Fruit fly (Drosophila melanogaster): ENCODE results near the gene CG11755.

Gene CG11755

dm6 chr3R:8715851-8716550, 39.3 kb downstream of the CG11755 start, which contains the start of gene TMEM216 (continued):
- TF ChIP-seq CG31388 (GFP tag; optimal IDR thresholded peaks at IDR 0.05) (no peak), crol (GFP tag; IDR thresholded peaks at IDR 0.05) (peak; percentile 82), phol (tag; optimal IDR thresholded peaks at IDR 0.05) (peak; percentile 12), corto (GFP tag; optimal IDR thresholded peaks at IDR 0.05) (no peak), pnt (GFP tag; optimal IDR thresholded peaks at IDR 0.05) (no peak), CG3065 (GFP tag; optimal IDR thresholded peaks at IDR 0.05) (no peak), lbe (GFP tag; optimal IDR thresholded peaks at IDR 0.05) (peak; percentile 11), CG7357 (GFP tag; IDR thresholded peaks at IDR 0.05) (no peak), fd3F (GFP tag; optimal IDR thresholded peaks at IDR 0.05) (no peak), CG9932 (GFP tag; IDR thresholded peaks at IDR 0.05) (no peak), croc (GFP tag; conservative IDR thresholded peaks at IDR 0.05) (no peak), al (GFP tag; IDR thresholded peaks at IDR 0.05) (no peak), row (GFP tag; IDR thresholded peaks at IDR 0.05) (0 out of 3 replicates have a peak, but pooled peaks have one; percentile 5), inv (GFP tag; IDR thresholded peaks at IDR 0.05; ENCODE audit: partially characterized antibody) (no peak), klu (GFP tag; IDR thresholded peaks at IDR 0.05) (no peak), seq (GFP tag; IDR thresholded peaks at IDR 0.05) (no peak), eve (GFP tag; optimal IDR thresholded peaks at IDR 0.05) (no peak), Hr39 (optimal IDR thresholded peaks at IDR 0.05) (no peak), ATbp (GFP tag; optimal IDR thresholded peaks at IDR 0.05) (no peak), fd102C (GFP tag; optimal IDR thresholded peaks at IDR 0.05) (no peak), YL-1 (GFP tag; optimal IDR thresholded peaks at IDR 0.05) (peak; percentile 90), CoRest (tag; optimal IDR thresholded peaks at IDR 0.05) (peak; percentile 50), Sry-β (GFP tag; optimal IDR thresholded peaks at IDR 0.05) (peak; percentile 44), CG12155 (GFP tag; optimal IDR thresholded peaks at IDR 0.05) (peak; percentile 4), CG12942 (GFP tag; optimal IDR thresholded peaks at IDR 0.05) (no peak), Ets97D (GFP tag; optimal IDR thresholded peaks at IDR 0.05) (peak; percentile 77), HLHmδ (GFP tag; optimal IDR thresholded peaks at IDR 0.05) (no peak), CG12659 (GFP tag; optimal IDR thresholded peaks at IDR 0.05) (peak; percentile 80), Lhr (GFP tag; optimal IDR thresholded peaks at IDR 0.05) (peak; percentile 76), CG6813 (GFP tag; optimal IDR thresholded peaks at IDR 0.05) (no peak), gt (GFP tag; IDR thresholded peaks at IDR 0.05) (no peak), zfh2 (GFP tag; optimal IDR thresholded peaks at IDR 0.05) (no peak)

dm6 chr3R:8716551-8716879, 39.8 kb downstream of the CG11755 start:
- TF ChIP-seq Dip3 (GFP tag; optimal IDR thresholded peaks at IDR 0.05): no peak
- no peak for TF ChIP-seq CG10979 (tag; optimal IDR thresholded peaks at IDR 0.05)
- TF ChIP-seq Optix (GFP tag; IDR thresholded peaks at IDR 0.05): no peak
- no peak for TF ChIP-seq Sry-β (GFP tag; optimal IDR thresholded peaks at IDR 0.05)
- TF ChIP-seq Mes4 (GFP tag; optimal IDR thresholded peaks at IDR 0.05): no peak
- TF ChIP-seq grau (tag; optimal IDR thresholded peaks at IDR 0.05): peak; percentile 75
- TF ChIP-seq Taf1 (GFP tag; IDR thresholded peaks at IDR 0.05): peak; percentile 17; the same call in 1 of the 2 replicates
- TF ChIP-seq Antp (GFP tag; optimal IDR thresholded peaks at IDR 0.05): no peak
- no peak for TF ChIP-seq fd102C (GFP tag; optimal IDR thresholded peaks at IDR 0.05)

dm6 chr3R:8718356-8718755, 41.6 kb downstream of the CG11755 start, which contains the start of gene Cks85A:
TSS of gene Cks85A (minus strand) at chr3R:8718456.
- TF ChIP-seq CG11504 (tag; optimal IDR thresholded peaks at IDR 0.05) (no peak), Pdp1 (GFP tag; optimal IDR thresholded peaks at IDR 0.05) (peak in 1 of 2 experiments; percentile 41)

Data from whole organism, embryonic.